Worm (Caenorhabditis elegans): ENCODE data around the gene emb-8.
A peak's percentile ranks its signal among the peaks of the same experiment; 100 is the strongest.

emb-8 gene

ce11 chrIII:5147445-5147844, 52.0 kb downstream of the emb-8 start:
- TF ChIP-seq nhr-80 (tag; optimal IDR thresholded peaks at IDR 0.05) (peak; percentile 40), mes-4 (tag; optimal IDR thresholded peaks at IDR 0.05) (no peak)

- TF ChIP-seq F55B11.4 (tag; optimal IDR thresholded peaks at IDR 0.05; ENCODE audit: borderline replicate concordance, insufficient read depth) (no peak), sdz-38 (tag; optimal IDR thresholded peaks at IDR 0.05) (no peak), ztf-28 (GFP tag; IDR thresholded peaks at IDR 0.05) (no peak), ztf-25 (GFP tag; IDR thresholded peaks at IDR 0.05) (no peak), ceh-27 (GFP tag; optimal IDR thresholded peaks at IDR 0.05) (no peak), ceh-58 (GFP tag; IDR thresholded peaks at IDR 0.05) (no peak), F57C9.4 (tag; optimal IDR thresholded peaks at IDR 0.05) (no peak), nhr-80 (tag; optimal IDR thresholded peaks at IDR 0.05) (peak; percentile 74), ceh-100 (GFP tag; IDR thresholded peaks at IDR 0.05) (no peak), lin-40 (tag; optimal IDR thresholded peaks at IDR 0.05) (no peak), ets-4 (GFP tag; optimal IDR thresholded peaks at IDR 0.05) (peak; percentile 19), mcd-1 (GFP tag; IDR thresholded peaks at IDR 0.05) (no peak), ceh-79 (tag; optimal IDR thresholded peaks at IDR 0.05) (no peak), F33H1.4 (GFP tag; IDR thresholded peaks at IDR 0.05) (no peak), T07F8.4 (tag; optimal IDR thresholded peaks at IDR 0.05) (no peak), ztf-22 (GFP tag; optimal IDR thresholded peaks at IDR 0.05) (peak; percentile 66), Y56A3A.18 (GFP tag; IDR thresholded peaks at IDR 0.05) (no peak), lin-54 (GFP tag; optimal IDR thresholded peaks at IDR 0.05) (no peak), egl-44 (GFP tag; IDR thresholded peaks at IDR 0.05) (no peak), zim-3 (tag; optimal IDR thresholded peaks at IDR 0.05) (no peak), die-1 (tag; optimal IDR thresholded peaks at IDR 0.05) (no peak), hsf-1 (GFP tag; IDR thresholded peaks at IDR 0.05) (no peak), bed-1 (GFP tag; IDR thresholded peaks at IDR 0.05) (no peak), tlf-1 (GFP tag; optimal IDR thresholded peaks at IDR 0.05) (no peak), cebp-1 (GFP tag; IDR thresholded peaks at IDR 0.05) (no peak), cebp-1 (tag; optimal IDR thresholded peaks at IDR 0.05) (peak; percentile 8), nhr-179 (tag; optimal IDR thresholded peaks at IDR 0.05) (no peak), ztf-6 (GFP tag; IDR thresholded peaks at IDR 0.05) (no peak), ekl-4 (GFP tag; IDR thresholded peaks at IDR 0.05) (no peak), ztf-26 (tag; optimal IDR thresholded peaks at IDR 0.05) (no peak), C17E4.6 (GFP tag; IDR thresholded peaks at IDR 0.05) (0 out of 2 replicates have a peak, but pooled peaks have one; percentile 10), K11D2.4 (GFP tag; IDR thresholded peaks at IDR 0.05) (no peak), cebp-2 (GFP tag; IDR thresholded peaks at IDR 0.05) (no peak), dox-1 (GFP tag; IDR thresholded peaks at IDR 0.05) (0 out of 2 replicates have a peak, but pooled peaks have one; percentile 34)
Observed at ce11 chrIII:5146749-5147148, 52.7 kb downstream of the emb-8 start.

Data from whole organism, young adult.